Fruit fly (Drosophila melanogaster) whole organism, embryonic: ENCODE data around the gene RpL37A.

Source experiments
- Adf1 ChIP-seq: fragments of 200-800 bp; sonication (Bioruptor generic); IDR thresholded peaks from 2 replicates; pipeline ENCODE4 v1.3.6; 2022; ENCODE audit warnings: missing biosample characterization, missing genetic modification characterization
- Blimp-1 ChIP-seq: fragments of 200-800 bp; sonication (Bioruptor generic); optimal IDR thresholded peaks from 3 replicates; lab custom pipeline; 2018; ENCODE audit warnings: missing biosample characterization, missing genetic modification characterization, mild to moderate bottlenecking, moderate library complexity, missing genetic modification reagents
- CG1024 ChIP-seq: fragments of 200-800 bp; sonication (Bioruptor generic); IDR thresholded peaks from 2 replicates; pipeline ENCODE4 v1.3.6; 2022; ENCODE audit warnings: missing biosample characterization, missing genetic modification characterization
- CG11696 ChIP-seq: fragments of 200-800 bp; sonication (Bioruptor generic); IDR thresholded peaks from 2 replicates; pipeline ENCODE4 v1.3.6; 2022; ENCODE audit warnings: missing biosample characterization, missing genetic modification characterization
- CG12071 ChIP-seq: fragments of 200-800 bp; sonication (Bioruptor generic); optimal IDR thresholded peaks from 3 replicates; lab custom pipeline; 2018; ENCODE audit warnings: missing biosample characterization, mild to moderate bottlenecking, missing genetic modification characterization
- CG12219 ChIP-seq: fragments of 200-800 bp; sonication (Bioruptor generic); optimal IDR thresholded peaks from 3 replicates; lab custom pipeline; 2018; ENCODE audit warnings: missing biosample characterization, mild to moderate bottlenecking, missing genetic modification characterization
- CG1233 ChIP-seq: fragments of 200-800 bp; sonication (Bioruptor generic); optimal IDR thresholded peaks from 4 replicates; lab custom pipeline; 2018; ENCODE audit warnings: missing biosample characterization, mild to moderate bottlenecking, missing genetic modification characterization
- CG13424 ChIP-seq: fragments of 200-800 bp; sonication (Bioruptor generic); optimal IDR thresholded peaks from 2 replicates; lab custom pipeline; 2019; ENCODE audit warnings: missing biosample characterization, mild to moderate bottlenecking, missing genetic modification characterization, moderate library complexity
- CG13624 ChIP-seq: fragments of 200-800 bp; sonication (Bioruptor generic); optimal IDR thresholded peaks from 2 replicates; lab custom pipeline; 2016; ENCODE audit warnings: missing biosample characterization, missing genetic modification characterization
- CG13775 ChIP-seq: fragments of 200-800 bp; sonication (Bioruptor generic); optimal IDR thresholded peaks from 3 replicates; lab custom pipeline; 2017; ENCODE audit warnings: missing biosample characterization, mild to moderate bottlenecking, missing genetic modification characterization
- CG13894 ChIP-seq: fragments of 200-800 bp; sonication (Bioruptor generic); optimal IDR thresholded peaks from 3 replicates; lab custom pipeline; 2018; ENCODE audit warnings: missing biosample characterization, mild to moderate bottlenecking, missing genetic modification characterization, moderate library complexity
- CG14441 ChIP-seq: fragments of 200-800 bp; sonication (Bioruptor generic); IDR thresholded peaks from 2 replicates; pipeline ENCODE4 v1.3.6; 2022; ENCODE audit warnings: missing biosample characterization, missing genetic modification characterization
- CG14965 ChIP-seq: fragments of 200-800 bp; sonication (Bioruptor generic); optimal IDR thresholded peaks from 2 replicates; lab custom pipeline; 2016; ENCODE audit warnings: missing biosample characterization, missing genetic modification characterization, borderline replicate concordance
- CG17359 ChIP-seq: fragments of 200-800 bp; sonication (Bioruptor generic); optimal IDR thresholded peaks from 3 replicates; lab custom pipeline; 2018; ENCODE audit warnings: missing biosample characterization, mild to moderate bottlenecking, missing genetic modification characterization, moderate library complexity
- CG18011 ChIP-seq: fragments of 200-800 bp; sonication (Bioruptor generic); optimal IDR thresholded peaks from 2 replicates; lab custom pipeline; 2017; ENCODE audit warnings: missing biosample characterization, missing genetic modification characterization, mild to moderate bottlenecking, moderate library complexity, missing genotype
- CG18262 ChIP-seq: fragments of 200-800 bp; optimal IDR thresholded peaks from 3 replicates; lab custom pipeline; 2019; ENCODE audit warnings: missing biosample characterization, mild to moderate bottlenecking, missing genetic modification characterization, moderate library complexity
- CG2202 ChIP-seq: fragments of 200-800 bp; sonication (Bioruptor generic); optimal IDR thresholded peaks from 2 replicates; lab custom pipeline; 2018; ENCODE audit warnings: missing biosample characterization, mild to moderate bottlenecking, missing genetic modification characterization
- CG30020 ChIP-seq: fragments of 200-800 bp; optimal IDR thresholded peaks from 2 replicates; lab custom pipeline; 2019; ENCODE audit warnings: missing biosample characterization, mild to moderate bottlenecking, missing genetic modification characterization, moderate library complexity
- CG30403 ChIP-seq: fragments of 200-800 bp; sonication (Bioruptor generic); optimal IDR thresholded peaks from 3 replicates; lab custom pipeline; 2016; ENCODE audit warnings: missing biosample characterization, missing genetic modification characterization
- CG4617 ChIP-seq: fragments of 200-800 bp; sonication (Bioruptor generic); optimal IDR thresholded peaks from 3 replicates; lab custom pipeline; 2016; ENCODE audit warnings: missing biosample characterization, missing genetic modification characterization, borderline replicate concordance
- CG8944 ChIP-seq: fragments of 200-800 bp; sonication (Bioruptor generic); optimal IDR thresholded peaks from 3 replicates; lab custom pipeline; 2016; ENCODE audit warnings: missing biosample characterization, missing genetic modification characterization
- CTCF ChIP-seq: fragments of 200-800 bp; sonication (Bioruptor generic); optimal IDR thresholded peaks from 2 replicates; lab custom pipeline; 2017; ENCODE audit warnings: missing biosample characterization, mild to moderate bottlenecking, missing genetic modification characterization, moderate library complexity
- CoRest ChIP-seq: fragments of 200-800 bp; sonication (Bioruptor generic); optimal IDR thresholded peaks from 3 replicates; lab custom pipeline; 2018; ENCODE audit warnings: missing biosample characterization, mild to moderate bottlenecking, missing genetic modification characterization, moderate library complexity
- CrebB ChIP-seq: fragments of 200-800 bp; sonication (Bioruptor generic); optimal IDR thresholded peaks from 3 replicates; lab custom pipeline; 2018; ENCODE audit warnings: missing biosample characterization, mild to moderate bottlenecking, missing genetic modification characterization
- D19B ChIP-seq: fragments of 200-800 bp; sonication (Bioruptor generic); optimal IDR thresholded peaks from 2 replicates; lab custom pipeline; 2017; ENCODE audit warnings: missing biosample characterization, mild to moderate bottlenecking, missing genetic modification characterization
- Hmx ChIP-seq: fragments of 200-800 bp; sonication (Bioruptor generic); optimal IDR thresholded peaks from 2 replicates; lab custom pipeline; 2016; ENCODE audit warnings: missing biosample characterization, missing genetic modification characterization
- Hr51 ChIP-seq, 2 experiments: fragments of 200-800 bp; sonication (Bioruptor generic); optimal IDR thresholded peaks; 2 replicates in 1 of 2; 3 replicates in 1 of 2; lab custom pipeline; 2016 to 2018; ENCODE audit warnings: missing biosample characterization in 2 of 2, missing genetic modification characterization in 2 of 2, mild to moderate bottlenecking in 1 of 2, moderate library complexity in 1 of 2
- Jarid2 ChIP-seq: fragments of 200-800 bp; sonication (Bioruptor generic); optimal IDR thresholded peaks from 3 replicates; lab custom pipeline; 2017; ENCODE audit warnings: mild to moderate bottlenecking, missing biosample characterization, missing genetic modification reagents, missing genetic modification characterization
- Mad ChIP-seq: fragments of 200-800 bp; sonication (Bioruptor generic); optimal IDR thresholded peaks from 2 replicates; lab custom pipeline; 2016; ENCODE audit warnings: missing biosample characterization, missing genetic modification characterization
- Med ChIP-seq: fragments of 200-800 bp; sonication (Bioruptor generic); peaks from one replicate; lab custom pipeline; 2016; ENCODE audit warnings: missing biosample characterization, missing genetic modification characterization, mild to moderate bottlenecking, inconsistent platforms, moderate library complexity
- Oaz ChIP-seq: fragments of 200-800 bp; sonication (Bioruptor generic); IDR thresholded peaks from 2 replicates; pipeline ENCODE4 v1.3.6; 2022; ENCODE audit warnings: missing biosample characterization, missing genetic modification characterization
- Pdp1 ChIP-seq, 2 experiments: fragments of 200-800 bp; sonication (Bioruptor generic); optimal IDR thresholded peaks; 3 replicates each; lab custom pipeline; 2016; ENCODE audit warnings: missing biosample characterization in 2 of 2, missing genetic modification characterization in 2 of 2, mild to moderate bottlenecking in 1 of 2, moderate library complexity in 1 of 2
- Tbp ChIP-seq: fragments of >200 bp; optimal IDR thresholded peaks from 2 replicates; lab custom pipeline; 2018; ENCODE audit warnings: missing biosample characterization, missing genetic modification characterization
- bsh ChIP-seq, 2 experiments: fragments of 200-800 bp; sonication (Bioruptor generic); optimal IDR thresholded peaks; 2 replicates each; lab custom pipeline; 2017 to 2018; ENCODE audit warnings: mild to moderate bottlenecking in 2 of 2, missing biosample characterization in 2 of 2, missing genetic modification characterization in 2 of 2, moderate library complexity in 1 of 2
- chm ChIP-seq: fragments of 200-800 bp; sonication (Bioruptor generic); IDR thresholded peaks from 2 replicates; pipeline ENCODE4 v1.3.6; 2022; ENCODE audit warnings: missing biosample characterization, missing genetic modification characterization
- croc ChIP-seq: fragments of 200-800 bp; sonication (Bioruptor generic); conservative IDR thresholded peaks from 3 replicates; pipeline ENCODE4 v1.3.6; 2022; ENCODE audit warnings: missing biosample characterization, missing genetic modification characterization
- dan ChIP-seq: fragments of 200-800 bp; sonication (Bioruptor generic); IDR thresholded peaks from 2 replicates; pipeline ENCODE4 v1.3.6; 2022; ENCODE audit warnings: missing biosample characterization, missing genetic modification characterization
- dmrt11E ChIP-seq: fragments of 200-800 bp; sonication (Bioruptor generic); optimal IDR thresholded peaks from 3 replicates; lab custom pipeline; 2018; ENCODE audit warnings: missing biosample characterization, mild to moderate bottlenecking, missing genetic modification characterization, moderate library complexity
- fd102C ChIP-seq: fragments of 200-800 bp; sonication (Bioruptor generic); optimal IDR thresholded peaks from 2 replicates; lab custom pipeline; 2018; ENCODE audit warnings: missing biosample characterization, mild to moderate bottlenecking, missing genetic modification characterization, moderate library complexity
- fru ChIP-seq: fragments of >200 bp; optimal IDR thresholded peaks from 2 replicates; lab custom pipeline; 2017
- gce ChIP-seq: fragments of 200-800 bp; sonication (Bioruptor generic); IDR thresholded peaks from 3 replicates; pipeline ENCODE4 v1.3.6; 2022; ENCODE audit warnings: missing biosample characterization, missing genetic modification characterization
- h ChIP-seq: fragments of >200 bp; optimal IDR thresholded peaks from 2 replicates; lab custom pipeline; 2017
- hbn ChIP-seq: fragments of 200-800 bp; sonication (Bioruptor generic); IDR thresholded peaks from 2 replicates; pipeline ENCODE4 v1.3.6; 2022; ENCODE audit warnings: missing biosample characterization, missing genetic modification characterization; ENCODE audit not compliant: partially characterized antibody
- jing ChIP-seq: fragments of 200-800 bp; sonication (Bioruptor generic); optimal IDR thresholded peaks from 2 replicates; lab custom pipeline; 2018; ENCODE audit warnings: missing biosample characterization, mild to moderate bottlenecking, missing genetic modification characterization
- klu ChIP-seq: fragments of 200-800 bp; sonication (Bioruptor generic); IDR thresholded peaks from 2 replicates; pipeline ENCODE4 v1.3.6; 2022; ENCODE audit warnings: missing biosample characterization, missing genetic modification characterization
- oc ChIP-seq: fragments of 200-800 bp; sonication (Bioruptor generic); optimal IDR thresholded peaks from 2 replicates; lab custom pipeline; 2018; ENCODE audit warnings: missing biosample characterization, mild to moderate bottlenecking, missing genetic modification characterization, moderate library complexity
- pan ChIP-seq, 4 experiments: fragments of >200 bp in 3 of 4; fragments of 200-800 bp in 1 of 4; sonication (Bioruptor generic) in 1 of 4; optimal IDR thresholded peaks in 3 of 4; IDR thresholded peaks in 1 of 4; 2 replicates each; pipeline versions ENCODE4 v1.3.6 to Lab custom; 2017 to 2022; ENCODE audit warnings: missing biosample characterization in 2 of 4, missing genetic modification characterization in 2 of 4, mixed read lengths in 1 of 4
- scrt ChIP-seq: fragments of 200-800 bp; sonication (Bioruptor generic); optimal IDR thresholded peaks from 2 replicates; lab custom pipeline; 2018; ENCODE audit warnings: missing biosample characterization, mild to moderate bottlenecking, missing genetic modification characterization, moderate library complexity
- tll ChIP-seq, 2 experiments: fragments of 200-800 bp in 1 of 2; fragments of >200 bp in 1 of 2; sonication (Bioruptor generic) in 1 of 2; optimal IDR thresholded peaks; 2 replicates each; lab custom pipeline; 2017 to 2019; ENCODE audit warnings: missing biosample characterization in 2 of 2, missing genetic modification characterization in 2 of 2, mild to moderate bottlenecking in 1 of 2, moderate library complexity in 1 of 2
- trem ChIP-seq: fragments of 200-800 bp; optimal IDR thresholded peaks from 3 replicates; lab custom pipeline; 2019; ENCODE audit warnings: missing biosample characterization, mild to moderate bottlenecking, missing genetic modification characterization, moderate library complexity
- vnd ChIP-seq: fragments of 200-800 bp; sonication (Bioruptor generic); IDR thresholded peaks from 3 replicates; pipeline ENCODE4 v1.3.6; 2022; ENCODE audit warnings: missing biosample characterization, missing genetic modification characterization; ENCODE audit not compliant: partially characterized antibody

Gene RpL37A

DNA sequence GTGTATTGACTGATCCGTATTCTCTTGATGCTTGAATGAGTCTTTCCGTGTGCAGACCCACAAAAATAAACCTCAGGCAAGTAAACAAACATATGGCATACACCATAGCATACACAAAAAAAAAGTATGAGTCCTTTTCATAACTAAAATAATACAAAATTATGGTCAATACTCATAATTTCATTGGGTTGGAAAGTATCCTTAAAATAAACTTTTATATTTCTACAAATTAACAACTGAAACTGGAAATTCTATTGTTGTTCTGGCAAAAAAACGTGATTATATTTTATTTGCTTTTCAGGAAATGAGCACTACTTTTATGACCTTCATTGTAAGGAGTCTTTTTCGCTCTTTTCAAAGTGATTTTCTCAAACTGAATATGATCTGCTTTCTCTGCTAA, 28.7 kb upstream of the RpL37A start (continued):
- no peak for TF ChIP-seq dan (GFP tag; lab: Robert Waterston, UW)
- no peak for TF ChIP-seq Hmx
- peak; percentile 54 for TF ChIP-seq CoRest (tag; lab: Kevin White, UChicago)
- TF ChIP-seq CG18011 (GFP tag; lab: Kevin White, UChicago), result no peak
- TF ChIP-seq CG11696 (GFP tag; lab: Robert Waterston, UW), result peak; percentile 88
- no peak for TF ChIP-seq CG13894 (tag; lab: Kevin White, UChicago)
- TF ChIP-seq Blimp-1 (GFP tag; lab: Kevin White, UChicago), result no peak
- no peak for TF ChIP-seq scrt (GFP tag; lab: Kevin White, UChicago)
- no peak for TF ChIP-seq hbn (GFP tag; lab: Robert Waterston, UW)
- no peak for TF ChIP-seq CG14441 (GFP tag; lab: Robert Waterston, UW)
- TF ChIP-seq dmrt11E (tag; lab: Kevin White, UChicago), result peak; percentile 62
- no peak for TF ChIP-seq pan (optimal IDR thresholded peaks at IDR 0.05; lab: Kevin White, UChicago)
- TF ChIP-seq pan (GFP tag; optimal IDR thresholded peaks at IDR 0.05 in 1 of 2, IDR thresholded peaks at IDR 0.05 in 1 of 2), result no peak
- TF ChIP-seq CG2202, result no peak
- no peak for TF ChIP-seq Jarid2 (GFP tag; lab: Kevin White, UChicago)
- TF ChIP-seq CG13775, result no peak
- no peak for TF ChIP-seq Med
- TF ChIP-seq CG13624 (GFP tag; lab: Kevin White, UChicago), result no peak
- TF ChIP-seq Adf1 (GFP tag; lab: Robert Waterston, UW), result no peak
- TF ChIP-seq Pdp1 (GFP tag; optimal IDR thresholded peaks at IDR 0.05; lab: Kevin White, UChicago), result peak in 1 of 2 experiments; percentile 6
- TF ChIP-seq Tbp (GFP tag; lab: Kevin White, UChicago), result no peak
- TF ChIP-seq CG1024 (GFP tag; lab: Robert Waterston, UW), result no peak
- TF ChIP-seq CG14965, result no peak
- TF ChIP-seq CG17359 (tag; lab: Kevin White, UChicago), result peak; percentile 31
- TF ChIP-seq klu, result no peak
- no peak for TF ChIP-seq Oaz (GFP tag; lab: Robert Waterston, UW)
- no peak for TF ChIP-seq chm
- TF ChIP-seq croc, result no peak
- peak; percentile 22 for TF ChIP-seq trem (tag; lab: Kevin White, UChicago)
- TF ChIP-seq CG12219 (GFP tag; lab: Kevin White, UChicago), result no peak
- TF ChIP-seq fru (lab: Kevin White, UChicago), result no peak
- no peak for TF ChIP-seq fd102C
- no peak for TF ChIP-seq CG4617
- no peak for TF ChIP-seq oc (tag; lab: Kevin White, UChicago)
- no peak for TF ChIP-seq CG12071
- no peak for TF ChIP-seq D19B
- TF ChIP-seq CG30020 (tag; lab: Kevin White, UChicago), result no peak
- TF ChIP-seq CG18262 (tag; lab: Kevin White, UChicago), result peak; percentile 68
- peak; percentile 4 for TF ChIP-seq CG30403 (GFP tag; lab: Kevin White, UChicago)
- no peak for TF ChIP-seq Mad (GFP tag; lab: Kevin White, UChicago)
- peak in 1 of 2 experiments; percentile 53 for TF ChIP-seq bsh (GFP tag; optimal IDR thresholded peaks at IDR 0.05; lab: Kevin White, UChicago)
- TF ChIP-seq CG13424 (tag; lab: Kevin White, UChicago), result peak; percentile 36
- TF ChIP-seq CrebB, result no peak
- TF ChIP-seq CG1233 (GFP tag; lab: Kevin White, UChicago), result no peak
- TF ChIP-seq CG8944 (GFP tag; lab: Kevin White, UChicago), result no peak
- TF ChIP-seq vnd, result no peak
- TF ChIP-seq Hr51 (GFP tag; optimal IDR thresholded peaks at IDR 0.05; lab: Kevin White, UChicago), result peak in 1 of 2 experiments; percentile 40
- no peak for TF ChIP-seq gce
- TF ChIP-seq jing (GFP tag; lab: Kevin White, UChicago), result no peak
- TF ChIP-seq h (lab: Kevin White, UChicago), result no peak
- TF ChIP-seq tll (GFP tag; optimal IDR thresholded peaks at IDR 0.05; lab: Kevin White, UChicago), result no peak
- no peak for TF ChIP-seq CTCF
